Fruit fly (Drosophila melanogaster) whole organism, adult: ENCODE data around the gene Diedel3.

Source experiments
- CG11617 ChIP-seq: fragments of 200-800 bp; sonication (Bioruptor generic); optimal IDR thresholded peaks from 2 replicates; lab custom pipeline; 2017; ENCODE audit warnings: mild to moderate bottlenecking, missing biosample characterization, missing genetic modification reagents, missing genetic modification characterization
- CG12768 ChIP-seq: fragments of 200-800 bp; sonication (Bioruptor generic); optimal IDR thresholded peaks from 2 replicates; lab custom pipeline; 2017; ENCODE audit warnings: missing biosample characterization, missing genetic modification characterization, mild to moderate bottlenecking, moderate library complexity, missing genetic modification reagents
- CG14711 ChIP-seq: fragments of 200-800 bp; sonication (Bioruptor generic); optimal IDR thresholded peaks from 2 replicates; lab custom pipeline; 2018; ENCODE audit warnings: missing biosample characterization, mild to moderate bottlenecking, missing genetic modification characterization, moderate library complexity
- CG1620 ChIP-seq: fragments of 200-800 bp; sonication (Bioruptor generic); optimal IDR thresholded peaks from 2 replicates; lab custom pipeline; 2016; ENCODE audit warnings: missing biosample characterization, missing genetic modification characterization
- CG33017 ChIP-seq: fragments of 200-800 bp; sonication (Bioruptor generic); optimal IDR thresholded peaks from 2 replicates; lab custom pipeline; 2018; ENCODE audit warnings: missing biosample characterization, mild to moderate bottlenecking, missing genetic modification characterization, moderate library complexity
- CG7045 ChIP-seq: fragments of 200-800 bp; sonication (Bioruptor generic); optimal IDR thresholded peaks from 2 replicates; lab custom pipeline; 2017; ENCODE audit warnings: missing biosample characterization, mild to moderate bottlenecking, missing genetic modification characterization
- Clk ChIP-seq: fragments of 200-800 bp; sonication (Bioruptor generic); optimal IDR thresholded peaks from 2 replicates; lab custom pipeline; 2017; ENCODE audit warnings: missing biosample characterization, missing genetic modification characterization
- Crg-1 ChIP-seq: fragments of 200-800 bp; sonication (Bioruptor generic); optimal IDR thresholded peaks from 2 replicates; lab custom pipeline; 2016; ENCODE audit warnings: missing biosample characterization, missing genetic modification characterization
- Hr96 ChIP-seq: fragments of 200-800 bp; sonication (Bioruptor generic); optimal IDR thresholded peaks from 2 replicates; lab custom pipeline; 2016; ENCODE audit warnings: missing biosample characterization, missing genetic modification characterization
- Mnt ChIP-seq: fragments of 200-800 bp; sonication (Bioruptor generic); optimal IDR thresholded peaks from 2 replicates; lab custom pipeline; 2016; ENCODE audit warnings: missing biosample characterization, mild to moderate bottlenecking, missing genetic modification characterization
- bab1 ChIP-seq: fragments of 200-800 bp; sonication (Bioruptor generic); optimal IDR thresholded peaks from 3 replicates; lab custom pipeline; 2019; ENCODE audit warnings: missing biosample characterization, mild to moderate bottlenecking, missing genetic modification characterization, moderate library complexity
- cnc ChIP-seq, 2 experiments: fragments of >200 bp; optimal IDR thresholded peaks; 2 replicates each; lab custom pipeline; 2017
- kay ChIP-seq: fragments of 200-800 bp; sonication (Bioruptor generic); peaks from one replicate; lab custom pipeline; 2016; ENCODE audit warnings: missing biosample characterization, missing genetic modification characterization, borderline replicate concordance
- ovo ChIP-seq: fragments of 200-800 bp; sonication (Bioruptor generic); optimal IDR thresholded peaks from 2 replicates; lab custom pipeline; 2016; ENCODE audit warnings: missing biosample characterization, missing genetic modification characterization
- pad ChIP-seq: fragments of 200-800 bp; sonication (Bioruptor generic); optimal IDR thresholded peaks from 3 replicates; lab custom pipeline; 2017; ENCODE audit warnings: missing biosample characterization, missing genetic modification characterization, mild to moderate bottlenecking, moderate library complexity, missing genetic modification reagents
- tj ChIP-seq: fragments of 200-800 bp; sonication (Bioruptor generic); optimal IDR thresholded peaks from 3 replicates; lab custom pipeline; 2017; ENCODE audit warnings: missing biosample characterization, mild to moderate bottlenecking, missing genetic modification characterization, moderate library complexity
- toe ChIP-seq: fragments of 200-800 bp; sonication (Bioruptor generic); optimal IDR thresholded peaks from 2 replicates; lab custom pipeline; 2016; ENCODE audit warnings: missing biosample characterization, missing genetic modification characterization

The Diedel3 gene

dm6 chrX:19096179-19096578 is 45.9 kb downstream of the Diedel3 start:
- no peak for TF ChIP-seq CG33017 (tag; lab: Kevin White, UChicago)
- no peak for TF ChIP-seq Mnt
- TF ChIP-seq Clk (GFP tag; lab: Kevin White, UChicago) = no peak
- TF ChIP-seq tj (GFP tag; lab: Kevin White, UChicago) = no peak
- no peak for TF ChIP-seq CG14711
- no peak for TF ChIP-seq CG11617
- no peak for TF ChIP-seq cnc (optimal IDR thresholded peaks at IDR 0.05; lab: Kevin White, UChicago)
- TF ChIP-seq CG7045 = no peak
- no peak for TF ChIP-seq CG12768 (GFP tag; lab: Kevin White, UChicago)
- TF ChIP-seq pad (GFP tag; lab: Kevin White, UChicago) = no peak
- TF ChIP-seq kay (GFP tag; lab: Kevin White, UChicago) = no peak
- TF ChIP-seq Hr96 (GFP tag; lab: Kevin White, UChicago) = no peak
- TF ChIP-seq CG1620 = no peak
- TF ChIP-seq bab1 (GFP tag; lab: Kevin White, UChicago) = no peak
- no peak for TF ChIP-seq toe (GFP tag; lab: Kevin White, UChicago)
- TF ChIP-seq Crg-1 (GFP tag; lab: Kevin White, UChicago) = no peak
- TF ChIP-seq ovo (GFP tag; lab: Kevin White, UChicago) = no peak
